Worm (Caenorhabditis elegans) whole organism, L4 larva: Measurements from ENCODE around the gene R05G6.4.

Experiments used
- F10B5.3 ChIP-seq: sonication (generic microtip); optimal IDR thresholded peaks from 2 replicates; lab custom pipeline; 2016; ENCODE audit warnings: mild to moderate bottlenecking, missing genetic modification characterization, missing compliant biosample characterization
- R02D3.7 ChIP-seq: fragments of 150-350 bp; sonication (generic microtip); optimal IDR thresholded peaks from 3 replicates; lab custom pipeline; 2014; ENCODE audit warnings: missing biosample characterization, missing genetic modification characterization
- T20F7.1 ChIP-seq: fragments of 200-800 bp; sonication (Bioruptor generic); optimal IDR thresholded peaks from 2 replicates; lab custom pipeline; 2018; ENCODE audit warnings: mild to moderate bottlenecking, missing genetic modification characterization, missing compliant biosample characterization
- Y48G9A.11 ChIP-seq: fragments of 200-800 bp; sonication (Bioruptor generic); IDR thresholded peaks from 2 replicates; pipeline ENCODE4 v1.3.6; 2022; ENCODE audit warnings: missing genetic modification reagents, missing genetic modification characterization, missing compliant biosample characterization
- Y5F2A.4 ChIP-seq: fragments of 200-800 bp; sonication (Bioruptor generic); optimal IDR thresholded peaks from 2 replicates; lab custom pipeline; 2018; ENCODE audit warnings: mild to moderate bottlenecking, missing genetic modification characterization, missing compliant biosample characterization
- aly-2 ChIP-seq: sonication (generic microtip); optimal IDR thresholded peaks from 2 replicates; lab custom pipeline; 2018; ENCODE audit warnings: missing biosample characterization, missing genetic modification characterization
- arid-1 ChIP-seq: fragments of 200-800 bp; sonication (Bioruptor generic); conservative IDR thresholded peaks from 2 replicates; pipeline ENCODE4 v1.3.6; 2022; ENCODE audit warnings: missing genetic modification reagents, missing genetic modification characterization, missing compliant biosample characterization
- ceh-20 ChIP-seq: fragments of 200-800 bp; sonication (Bioruptor generic); IDR thresholded peaks from 2 replicates; pipeline ENCODE4 v1.3.6; 2022; ENCODE audit warnings: missing genetic modification reagents, missing genetic modification characterization, missing compliant biosample characterization
- ceh-28 ChIP-seq: fragments of 150-350 bp; optimal IDR thresholded peaks from 2 replicates; lab custom pipeline; 2014; ENCODE audit warnings: missing biosample characterization, missing genetic modification reagents, missing genetic modification characterization
- ceh-82 ChIP-seq: sonication (generic microtip); optimal IDR thresholded peaks from 2 replicates; lab custom pipeline; 2017; ENCODE audit warnings: missing biosample characterization, missing genetic modification characterization
- daf-16 ChIP-seq, 3 experiments: sonication (generic microtip); optimal IDR thresholded peaks; 2 replicates each; lab custom pipeline; 2016 to 2017; ENCODE audit warnings: missing genetic modification characterization in 3 of 3, missing genetic modification reagents in 3 of 3, mild to moderate bottlenecking in 2 of 3, missing compliant biosample characterization in 2 of 3, missing biosample characterization in 1 of 3, moderate library complexity in 1 of 3
- daf-19 ChIP-seq: fragments of 200-800 bp; sonication (Bioruptor generic); conservative IDR thresholded peaks from 2 replicates; pipeline ENCODE4 v1.3.6; 2022; ENCODE audit warnings: missing genetic modification characterization, missing compliant biosample characterization
- daf-8 ChIP-seq: fragments of 200-800 bp; sonication (Bioruptor generic); IDR thresholded peaks from 2 replicates; pipeline ENCODE4 v1.3.6; 2022; ENCODE audit warnings: missing genetic modification characterization, missing compliant biosample characterization
- dmd-9 ChIP-seq: fragments of 200-800 bp; sonication (Bioruptor generic); IDR thresholded peaks from 2 replicates; pipeline ENCODE4 v1.3.6; 2022; ENCODE audit warnings: missing genetic modification reagents, missing genetic modification characterization, missing compliant biosample characterization
- dpl-1 ChIP-seq: fragments of 150-350 bp; optimal IDR thresholded peaks from 2 replicates; lab custom pipeline; 2014; ENCODE audit warnings: missing biosample characterization, missing genetic modification reagents, missing genetic modification characterization
- dve-1 ChIP-seq: sonication (generic microtip); optimal IDR thresholded peaks from 2 replicates; lab custom pipeline; 2017; ENCODE audit warnings: antibody characterized with exemption, mild to moderate bottlenecking, missing genetic modification characterization, missing compliant biosample characterization; ENCODE audit not compliant: insufficient read depth
- egl-27 ChIP-seq: sonication (generic microtip); optimal IDR thresholded peaks from 3 replicates; lab custom pipeline; 2017; ENCODE audit warnings: missing biosample characterization, missing genetic modification reagents, missing genetic modification characterization
- fkh-10 ChIP-seq: fragments of 150-350 bp; optimal IDR thresholded peaks from 2 replicates; lab custom pipeline; 2014; ENCODE audit warnings: missing biosample characterization, missing genetic modification reagents, missing genetic modification characterization
- fos-1 ChIP-seq: fragments of 150-350 bp; optimal IDR thresholded peaks from 2 replicates; lab custom pipeline; 2014; ENCODE audit warnings: missing biosample characterization, missing genetic modification characterization
- gei-8 ChIP-seq: fragments of 200-800 bp; sonication (Bioruptor generic); optimal IDR thresholded peaks from 2 replicates; lab custom pipeline; 2018; ENCODE audit warnings: mild to moderate bottlenecking, missing genetic modification characterization, missing compliant biosample characterization
- lin-13 ChIP-seq: fragments of 150-350 bp; optimal IDR thresholded peaks from 2 replicates; lab custom pipeline; 2014; ENCODE audit warnings: missing biosample characterization, missing genetic modification reagents, missing genetic modification characterization
- lin-29 ChIP-seq: fragments of 200-800 bp; sonication (Bioruptor generic); IDR thresholded peaks from 2 replicates; pipeline ENCODE4 v1.3.6; 2022; ENCODE audit warnings: missing genetic modification reagents, missing genetic modification characterization, missing compliant biosample characterization
- lin-38 ChIP-seq: fragments of 200-800 bp; sonication (Bioruptor generic); IDR thresholded peaks from 2 replicates; pipeline ENCODE4 v1.3.6; 2022; ENCODE audit warnings: missing genetic modification reagents, missing genetic modification characterization, missing compliant biosample characterization
- lir-3 ChIP-seq: sonication (generic microtip); optimal IDR thresholded peaks from 2 replicates; lab custom pipeline; 2016; ENCODE audit warnings: mild to moderate bottlenecking, missing genetic modification characterization, missing compliant biosample characterization
- lsy-2 ChIP-seq, 2 experiments: fragments of 150-350 bp in 1 of 2; sonication (generic microtip) in 1 of 2; optimal IDR thresholded peaks; 2 replicates each; lab custom pipeline; 2014 to 2017; ENCODE audit warnings: missing biosample characterization in 2 of 2, missing genetic modification characterization in 2 of 2
- madf-9 ChIP-seq: fragments of 200-800 bp; sonication (Bioruptor generic); conservative IDR thresholded peaks from 2 replicates; pipeline ENCODE4 v1.3.6; 2022; ENCODE audit warnings: missing genetic modification reagents, missing genetic modification characterization, missing compliant biosample characterization
- mdt-29 ChIP-seq: fragments of 200-800 bp; sonication (Bioruptor generic); IDR thresholded peaks from 2 replicates; pipeline ENCODE4 v1.3.6; 2022; ENCODE audit warnings: missing genetic modification reagents, missing genetic modification characterization, missing compliant biosample characterization
- mes-2 ChIP-seq: sonication (generic microtip); optimal IDR thresholded peaks from 2 replicates; lab custom pipeline; 2016; ENCODE audit warnings: missing genotype, mild to moderate bottlenecking, missing genetic modification characterization, missing compliant biosample characterization; ENCODE audit not compliant: poor library complexity, severe bottlenecking
- nhr-10 ChIP-seq: fragments of 150-350 bp; optimal IDR thresholded peaks from 2 replicates; lab custom pipeline; 2014; ENCODE audit warnings: missing biosample characterization, missing genetic modification characterization
- nhr-102 ChIP-seq: sonication (generic microtip); optimal IDR thresholded peaks from 2 replicates; lab custom pipeline; 2016; ENCODE audit warnings: mild to moderate bottlenecking, missing genetic modification characterization, moderate library complexity, missing compliant biosample characterization
- nhr-11 ChIP-seq: fragments of 150-350 bp; optimal IDR thresholded peaks from 2 replicates; lab custom pipeline; 2014; ENCODE audit warnings: missing biosample characterization, missing genetic modification characterization
- nhr-42 ChIP-seq: fragments of 200-800 bp; sonication (Bioruptor generic); IDR thresholded peaks from 2 replicates; pipeline ENCODE4 v1.3.6; 2022; ENCODE audit warnings: missing genetic modification characterization, missing compliant biosample characterization
- nhr-6 ChIP-seq: fragments of 150-350 bp; optimal IDR thresholded peaks from 2 replicates; lab custom pipeline; 2014; ENCODE audit warnings: missing biosample characterization, missing genetic modification characterization
- nhr-76 ChIP-seq: fragments of 150-350 bp; optimal IDR thresholded peaks from 2 replicates; lab custom pipeline; 2014; ENCODE audit warnings: missing biosample characterization, missing genetic modification characterization
- pha-4 ChIP-seq, 2 experiments: fragments of 150-350 bp in 1 of 2; fragments of 200-800 bp in 1 of 2; sonication (Bioruptor generic) in 1 of 2; IDR thresholded peaks in 1 of 2; optimal IDR thresholded peaks in 1 of 2; 2 replicates each; pipeline versions ENCODE4 v1.3.6 to Lab custom; 2014 to 2022; ENCODE audit warnings: missing genetic modification characterization in 2 of 2, missing genetic modification reagents in 2 of 2, missing biosample characterization in 1 of 2, missing compliant biosample characterization in 1 of 2
- rbr-2 ChIP-seq: sonication (generic microtip); optimal IDR thresholded peaks from 2 replicates; lab custom pipeline; 2016; ENCODE audit warnings: missing genotype, missing genetic modification characterization, missing compliant biosample characterization
- skn-1 ChIP-seq: fragments of 150-350 bp; optimal IDR thresholded peaks from 2 replicates; lab custom pipeline; 2014; ENCODE audit warnings: missing biosample characterization, missing genetic modification characterization
- spr-1 ChIP-seq: sonication (generic microtip); optimal IDR thresholded peaks from 2 replicates; lab custom pipeline; 2016; ENCODE audit warnings: mild to moderate bottlenecking, missing genetic modification characterization, missing compliant biosample characterization
- spr-3 ChIP-seq: fragments of 200-800 bp; sonication (Bioruptor generic); optimal IDR thresholded peaks from 2 replicates; lab custom pipeline; 2018; ENCODE audit warnings: mild to moderate bottlenecking, missing genetic modification characterization, missing compliant biosample characterization
- unc-130 ChIP-seq: sonication (generic microtip); optimal IDR thresholded peaks from 2 replicates; lab custom pipeline; 2016; ENCODE audit warnings: missing genetic modification reagents, missing genetic modification characterization, missing compliant biosample characterization
- unc-62 ChIP-seq, 3 experiments: fragments of 150-350 bp in 1 of 3; sonication (generic microtip); optimal IDR thresholded peaks in 2 of 3; peaks in 1 of 3; 1 replicate in 1 of 3; 2 replicates in 2 of 3; lab custom pipeline; 2014 to 2017; ENCODE audit warnings: missing biosample characterization in 3 of 3, missing genetic modification characterization in 3 of 3, missing genetic modification reagents in 3 of 3, missing genotype in 1 of 3
- zip-11 ChIP-seq: fragments of 200-800 bp; sonication (Bioruptor generic); IDR thresholded peaks from 2 replicates; pipeline ENCODE4 v1.3.6; 2022; ENCODE audit warnings: missing genetic modification characterization, missing compliant biosample characterization

Gene R05G6.4

ce11 chrIV:7512617-7513233 is at the start of gene R05G6.4, which contains the start of gene plc-4:
Gene R05G6.4 (plus strand): TSS chrIV:7513233.
Gene plc-4 (minus strand): TSS chrIV:7512667.
- TF ChIP-seq gei-8 (no peak), daf-16 (GFP tag; optimal IDR thresholded peaks at IDR 0.05; lab: Kevin White, UChicago) (no peak), daf-16 (tag; optimal IDR thresholded peaks at IDR 0.05; lab: Kevin White, UChicago) (peak; percentile 32), lin-29 (GFP tag; lab: Robert Waterston, UW) (no peak), mes-2 (tag; lab: Kevin White, UChicago) (peak; percentile 5), nhr-102 (tag; lab: Kevin White, UChicago) (no peak), egl-27 (tag; lab: Kevin White, UChicago) (no peak), R02D3.7 (peak; percentile 66), unc-130 (GFP tag; lab: Kevin White, UChicago) (no peak), Y48G9A.11 (GFP tag; lab: Robert Waterston, UW) (peak; percentile 91), madf-9 (GFP tag; lab: Robert Waterston, UW) (no peak), fkh-10 (no peak), daf-19 (GFP tag; lab: Robert Waterston, UW) (no peak), spr-3 (GFP tag; lab: Kevin White, UChicago) (no peak), unc-62 (GFP tag; optimal IDR thresholded peaks at IDR 0.05 in 1 of 2; lab: Kevin White, UChicago) (no peak), unc-62 (tag; optimal IDR thresholded peaks at IDR 0.05; lab: Kevin White, UChicago) (no peak), nhr-6 (tag; lab: Kevin White, UChicago) (no peak), spr-1 (no peak), aly-2 (tag; lab: Kevin White, UChicago) (no peak), T20F7.1 (GFP tag; lab: Kevin White, UChicago) (peak; percentile 96), zip-11 (GFP tag; lab: Robert Waterston, UW) (no peak), dve-1 (tag; lab: Kevin White, UChicago) (peak; percentile 41), mdt-29 (GFP tag; lab: Robert Waterston, UW) (no peak), pha-4 (GFP tag; IDR thresholded peaks at IDR 0.05; lab: Robert Waterston, UW) (no peak), pha-4 (tag; optimal IDR thresholded peaks at IDR 0.05; lab: Kevin White, UChicago) (peak; percentile 7), dpl-1 (GFP tag; lab: Kevin White, UChicago) (peak; percentile 46), skn-1 (tag; lab: Kevin White, UChicago) (no peak), rbr-2 (peak; percentile 30), Y5F2A.4 (GFP tag; lab: Kevin White, UChicago) (no peak), nhr-10 (tag; lab: Kevin White, UChicago) (no peak), lsy-2 (tag; optimal IDR thresholded peaks at IDR 0.05; lab: Kevin White, UChicago) (peak in 1 of 2 experiments; percentile 54), lir-3 (no peak), ceh-20 (GFP tag; lab: Robert Waterston, UW) (no peak), lin-38 (GFP tag; lab: Robert Waterston, UW) (0 out of 2 replicates have a peak, but pooled peaks have one; percentile 11), arid-1 (GFP tag; lab: Robert Waterston, UW) (no peak), nhr-11 (no peak)

ce11 chrIV:7465857-7466256 is 47.2 kb upstream of the R05G6.4 start, which contains the start of gene F13B6.3:
Gene F13B6.3 (minus strand): TSS chrIV:7465957.
- TF ChIP-seq lsy-2 (tag; optimal IDR thresholded peaks at IDR 0.05; lab: Kevin White, UChicago) (no peak), fos-1 (no peak), pha-4 (GFP tag; IDR thresholded peaks at IDR 0.05; lab: Robert Waterston, UW) (no peak), pha-4 (tag; optimal IDR thresholded peaks at IDR 0.05; lab: Kevin White, UChicago) (no peak), daf-19 (GFP tag; lab: Robert Waterston, UW) (no peak), dmd-9 (GFP tag; lab: Robert Waterston, UW) (no peak), nhr-76 (tag; lab: Kevin White, UChicago) (no peak), F10B5.3 (tag; lab: Kevin White, UChicago) (no peak), ceh-82 (tag; lab: Kevin White, UChicago) (no peak), lin-38 (GFP tag; lab: Robert Waterston, UW) (no peak), ceh-28 (no peak), daf-8 (GFP tag; lab: Robert Waterston, UW) (no peak), nhr-42 (GFP tag; lab: Robert Waterston, UW) (no peak), lin-13 (GFP tag; lab: Kevin White, UChicago) (no peak)
